Worm (Caenorhabditis elegans) whole organism, early embryonic: Measurements from ENCODE around the gene T10B5.3.

ENCODE experiments used
- B0310.2 ChIP-seq: sonication (generic microtip); optimal IDR thresholded peaks from 2 replicates; lab custom pipeline; 2016; ENCODE audit warnings: mild to moderate bottlenecking, missing genetic modification characterization, missing compliant biosample characterization
- F13C5.2 ChIP-seq: sonication (generic microtip); optimal IDR thresholded peaks from 2 replicates; lab custom pipeline; 2017; ENCODE audit warnings: mild to moderate bottlenecking, missing genetic modification characterization, inconsistent platforms, missing compliant biosample characterization
- aly-1 ChIP-seq: sonication (generic microtip); optimal IDR thresholded peaks from 2 replicates; lab custom pipeline; 2016; ENCODE audit warnings: missing genetic modification characterization, missing compliant biosample characterization
- ama-1 ChIP-seq: fragments of 150-350 bp; optimal IDR thresholded peaks from 2 replicates; lab custom pipeline; 2014
- ceh-13 ChIP-seq: fragments of 200-800 bp; sonication (Bioruptor generic); optimal IDR thresholded peaks from 2 replicates; lab custom pipeline; 2018; ENCODE audit warnings: mild to moderate bottlenecking, missing genetic modification characterization, missing compliant biosample characterization
- ceh-36 ChIP-seq: sonication (generic microtip); optimal IDR thresholded peaks from 2 replicates; lab custom pipeline; 2016; ENCODE audit warnings: missing genetic modification characterization, inconsistent platforms, missing compliant biosample characterization
- ets-7 ChIP-seq: sonication (generic microtip); optimal IDR thresholded peaks from 2 replicates; lab custom pipeline; 2016; ENCODE audit warnings: missing genotype, missing genetic modification characterization, missing compliant biosample characterization
- flt-1 ChIP-seq: fragments of 200-800 bp; sonication (Bioruptor generic); IDR thresholded peaks from 2 replicates; pipeline ENCODE4 v1.3.6; 2022; ENCODE audit warnings: missing genetic modification characterization, missing compliant biosample characterization
- hmbx-1 ChIP-seq: sonication (generic microtip); optimal IDR thresholded peaks from 2 replicates; lab custom pipeline; 2016; ENCODE audit warnings: mild to moderate bottlenecking, missing genetic modification characterization, missing compliant biosample characterization
- hmg-4 ChIP-seq: fragments of 200-800 bp; sonication (Bioruptor generic); optimal IDR thresholded peaks from 2 replicates; lab custom pipeline; 2018; ENCODE audit warnings: mild to moderate bottlenecking, missing genetic modification characterization, missing compliant biosample characterization
- hnd-1 ChIP-seq: sonication (generic microtip); optimal IDR thresholded peaks from 2 replicates; lab custom pipeline; 2016; ENCODE audit warnings: missing genetic modification characterization, missing compliant biosample characterization
- pes-1 ChIP-seq: fragments of 200-800 bp; sonication (Bioruptor generic); IDR thresholded peaks from 2 replicates; pipeline ENCODE4 v1.3.6; 2022; ENCODE audit warnings: missing genetic modification reagents, missing genetic modification characterization, missing compliant biosample characterization
- scrt-1 ChIP-seq: fragments of 200-800 bp; sonication (Bioruptor generic); IDR thresholded peaks from 2 replicates; pipeline ENCODE4 v1.3.6; 2022; ENCODE audit warnings: missing genetic modification characterization, missing compliant biosample characterization
- sea-1 ChIP-seq: fragments of 200-800 bp; sonication (Bioruptor generic); conservative IDR thresholded peaks from 2 replicates; pipeline ENCODE4 v1.3.6; 2022; ENCODE audit warnings: missing genetic modification characterization, missing compliant biosample characterization
- tbx-11 ChIP-seq: fragments of 200-800 bp; sonication (Bioruptor generic); IDR thresholded peaks from 2 replicates; pipeline ENCODE4 v1.3.6; 2022; ENCODE audit warnings: missing genetic modification characterization, missing compliant biosample characterization
- tbx-37 ChIP-seq: fragments of 200-800 bp; sonication (Bioruptor generic); conservative IDR thresholded peaks from 2 replicates; pipeline ENCODE4 v1.3.6; 2022; ENCODE audit warnings: missing genetic modification reagents, missing genetic modification characterization, missing compliant biosample characterization
- tra-4 ChIP-seq: sonication (generic microtip); optimal IDR thresholded peaks from 2 replicates; lab custom pipeline; 2017; ENCODE audit warnings: missing genetic modification characterization, missing compliant biosample characterization

T10B5.3 gene

DNA sequence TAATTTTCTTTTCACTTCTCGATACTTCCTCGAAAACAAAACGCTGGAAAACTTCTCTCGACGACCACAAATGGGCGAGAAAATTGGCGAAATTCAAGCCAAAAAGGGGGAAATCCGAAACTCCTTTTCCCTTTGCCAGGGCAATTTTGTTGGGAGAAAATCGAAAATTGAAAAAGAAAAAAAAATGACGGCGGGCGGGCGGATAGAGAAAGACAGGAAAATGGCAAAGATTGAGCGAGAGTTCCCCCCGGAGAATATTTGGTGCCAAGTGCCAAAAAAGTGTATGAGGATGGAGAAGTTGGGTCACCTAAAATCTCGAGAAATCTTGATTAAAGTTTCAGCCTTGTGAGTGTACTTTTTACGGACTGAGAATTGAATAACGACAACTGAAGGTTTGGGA, 18.7 kb upstream of the T10B5.3 start:
- no peak for TF ChIP-seq hmbx-1 (tag; lab: Kevin White, UChicago)
- no peak for TF ChIP-seq sea-1
- TF ChIP-seq ceh-36 = no peak
- TF ChIP-seq pes-1 (GFP tag; lab: Robert Waterston, UW) = no peak
- no peak for TF ChIP-seq scrt-1 (GFP tag; lab: Robert Waterston, UW)
- no peak for TF ChIP-seq ceh-13 (GFP tag; lab: Kevin White, UChicago)
- TF ChIP-seq flt-1 = no peak
- TF ChIP-seq B0310.2 (tag; lab: Kevin White, UChicago) = no peak
- TF ChIP-seq tbx-11 = no peak
- TF ChIP-seq ets-7 (tag; lab: Kevin White, UChicago) = no peak
- TF ChIP-seq hnd-1 (tag; lab: Kevin White, UChicago) = no peak
- TF ChIP-seq aly-1 (tag; lab: Kevin White, UChicago) = no peak
- no peak for TF ChIP-seq tbx-37 (GFP tag; lab: Robert Waterston, UW)
- no peak for TF ChIP-seq tra-4 (tag; lab: Kevin White, UChicago)
- TF ChIP-seq ama-1 (lab: Kevin White, UChicago) = no peak

DNA sequence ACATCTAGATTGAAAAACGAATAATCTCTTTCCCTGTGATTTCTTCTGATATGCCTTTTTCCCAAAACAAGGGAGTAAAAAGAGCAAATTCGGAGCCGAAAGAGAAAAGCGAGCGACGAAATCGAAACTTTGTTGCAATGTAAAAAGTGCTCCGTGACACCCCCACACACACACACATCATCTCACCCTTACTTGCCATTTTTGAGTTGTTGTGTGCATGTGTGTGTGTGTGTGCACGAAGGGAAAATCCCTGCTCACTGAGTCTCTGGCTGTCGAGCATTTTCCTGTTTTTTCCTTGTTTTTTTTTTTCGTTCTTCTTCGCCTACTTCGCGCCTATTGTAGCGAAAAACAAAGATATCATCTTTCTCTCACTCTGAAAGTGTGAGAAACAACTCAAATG, 17.4 kb upstream of the T10B5.3 start:
- TF ChIP-seq flt-1 (no peak), hmbx-1 (tag; lab: Kevin White, UChicago) (no peak), hmg-4 (no peak), sea-1 (no peak), tbx-11 (no peak), F13C5.2 (tag; lab: Kevin White, UChicago) (no peak), scrt-1 (GFP tag; lab: Robert Waterston, UW) (no peak), pes-1 (GFP tag; lab: Robert Waterston, UW) (no peak), ama-1 (lab: Kevin White, UChicago) (no peak)

DNA sequence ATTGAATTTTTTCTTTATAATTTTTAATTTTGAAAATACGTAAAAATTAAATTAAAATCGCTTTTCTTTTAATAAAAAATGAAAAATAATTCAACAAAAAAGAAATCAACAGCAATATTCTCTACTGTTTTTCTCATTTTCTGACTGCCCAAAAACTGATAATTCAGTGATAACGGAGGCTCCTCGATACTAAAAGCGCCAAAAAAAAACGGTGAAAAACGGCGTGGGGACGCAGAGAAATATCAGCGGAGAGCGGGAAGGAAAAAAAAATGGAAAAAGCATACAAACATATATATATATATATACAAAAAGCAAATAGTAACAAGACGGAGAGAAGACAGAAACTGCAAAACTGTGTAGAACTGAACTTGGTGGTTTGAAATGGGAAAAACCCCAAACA, 13.5 kb upstream of the T10B5.3 start:
- no peak for TF ChIP-seq aly-1 (tag; lab: Kevin White, UChicago)
- TF ChIP-seq F13C5.2 (tag; lab: Kevin White, UChicago) = no peak

DNA sequence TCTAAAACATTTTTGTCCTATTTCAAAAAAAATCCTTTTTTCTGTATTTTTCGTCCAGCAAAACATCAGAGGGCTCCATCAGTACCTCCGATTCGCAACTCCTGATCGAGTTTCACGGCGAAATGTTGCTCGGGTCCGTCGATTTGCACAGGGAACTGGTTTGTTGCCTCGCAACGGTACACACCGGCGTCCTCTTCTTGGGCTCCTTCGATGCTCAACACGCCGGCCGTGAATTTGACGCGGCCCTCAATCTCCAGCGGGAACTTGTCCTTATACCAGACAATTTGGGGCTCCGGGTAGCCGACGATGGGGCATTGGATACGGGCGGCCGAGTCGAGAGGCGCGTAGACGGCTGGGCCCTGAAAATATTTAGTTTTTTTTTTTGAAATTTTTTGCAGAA, 8.4 kb upstream of the T10B5.3 start:
- TF ChIP-seq tbx-37 (GFP tag; lab: Robert Waterston, UW) (no peak), ceh-36 (no peak), hmbx-1 (tag; lab: Kevin White, UChicago) (no peak), tbx-11 (no peak), hmg-4 (no peak), aly-1 (tag; lab: Kevin White, UChicago) (no peak), tra-4 (tag; lab: Kevin White, UChicago) (no peak), ama-1 (lab: Kevin White, UChicago) (no peak), B0310.2 (tag; lab: Kevin White, UChicago) (no peak), F13C5.2 (tag; lab: Kevin White, UChicago) (no peak), ceh-13 (GFP tag; lab: Kevin White, UChicago) (no peak), sea-1 (no peak), pes-1 (GFP tag; lab: Robert Waterston, UW) (no peak), hnd-1 (tag; lab: Kevin White, UChicago) (no peak), flt-1 (no peak), scrt-1 (GFP tag; lab: Robert Waterston, UW) (no peak), ets-7 (tag; lab: Kevin White, UChicago) (no peak)

DNA sequence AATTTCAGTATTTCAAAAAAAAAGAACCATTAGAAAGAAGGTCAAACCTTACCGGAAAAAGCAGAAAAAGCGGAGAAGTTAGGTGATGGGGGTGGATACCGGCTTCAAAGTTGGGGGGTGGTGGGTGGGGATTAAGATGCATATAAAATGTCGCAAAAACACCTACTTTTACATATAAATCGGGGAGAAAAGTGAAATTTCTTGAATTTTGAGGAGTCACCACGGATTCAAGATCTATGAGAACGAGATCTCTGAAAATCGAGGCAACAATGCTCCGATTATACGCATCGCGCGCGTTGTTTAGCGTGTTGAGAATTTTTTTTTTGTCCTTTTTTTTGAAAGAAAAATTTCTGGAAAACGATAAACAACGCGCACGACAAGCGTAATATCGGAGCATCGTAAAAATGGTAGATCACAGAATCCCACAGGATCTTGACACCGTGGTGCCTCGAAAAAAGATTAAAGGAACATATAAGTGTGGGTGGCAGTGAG, 6.0 kb upstream of the T10B5.3 start:
- no peak for TF ChIP-seq tbx-37 (GFP tag; lab: Robert Waterston, UW)
- TF ChIP-seq hnd-1 (tag; lab: Kevin White, UChicago) = no peak
- peak; percentile 17 for TF ChIP-seq ceh-13 (GFP tag; lab: Kevin White, UChicago)
- TF ChIP-seq tra-4 (tag; lab: Kevin White, UChicago) = peak; percentile 15
- TF ChIP-seq ceh-36 = peak; percentile 34
- TF ChIP-seq scrt-1 (GFP tag; lab: Robert Waterston, UW) = no peak
- no peak for TF ChIP-seq ets-7 (tag; lab: Kevin White, UChicago)
- TF ChIP-seq B0310.2 (tag; lab: Kevin White, UChicago) = peak; percentile 72
- no peak for TF ChIP-seq F13C5.2 (tag; lab: Kevin White, UChicago)
- TF ChIP-seq ama-1 (lab: Kevin White, UChicago) = peak; percentile 61
- TF ChIP-seq pes-1 (GFP tag; lab: Robert Waterston, UW) = peak; percentile 58; the same call in 1 of the 2 replicates
- TF ChIP-seq tbx-11 = no peak
- peak; percentile 25; the same call in 1 of the 2 replicates for TF ChIP-seq sea-1
- TF ChIP-seq flt-1 = no peak
- no peak for TF ChIP-seq aly-1 (tag; lab: Kevin White, UChicago)
- no peak for TF ChIP-seq hmg-4
- TF ChIP-seq hmbx-1 (tag; lab: Kevin White, UChicago) = peak; percentile 38

DNA sequence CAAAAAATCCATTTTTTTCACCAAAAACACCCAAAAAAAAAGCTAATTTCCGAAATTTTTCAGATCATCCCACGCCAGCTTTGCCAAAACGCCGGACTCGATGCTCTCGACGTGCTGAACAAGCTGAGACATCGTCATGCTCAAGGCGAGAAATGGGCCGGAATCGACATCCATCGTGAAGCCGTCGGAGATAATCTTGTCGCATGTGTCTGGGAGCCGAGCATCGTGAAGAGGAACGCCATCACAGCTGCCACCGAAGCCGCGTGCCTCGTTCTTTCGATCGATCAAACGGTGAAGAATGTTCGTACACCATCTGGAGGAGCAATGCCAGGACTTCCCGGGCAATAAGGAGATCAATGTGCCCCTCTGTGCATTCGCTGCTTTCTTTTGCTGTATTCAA, 5.2 kb upstream of the T10B5.3 start:
- TF ChIP-seq aly-1 (tag; lab: Kevin White, UChicago) (no peak), ets-7 (tag; lab: Kevin White, UChicago) (no peak), sea-1 (no peak)

DNA sequence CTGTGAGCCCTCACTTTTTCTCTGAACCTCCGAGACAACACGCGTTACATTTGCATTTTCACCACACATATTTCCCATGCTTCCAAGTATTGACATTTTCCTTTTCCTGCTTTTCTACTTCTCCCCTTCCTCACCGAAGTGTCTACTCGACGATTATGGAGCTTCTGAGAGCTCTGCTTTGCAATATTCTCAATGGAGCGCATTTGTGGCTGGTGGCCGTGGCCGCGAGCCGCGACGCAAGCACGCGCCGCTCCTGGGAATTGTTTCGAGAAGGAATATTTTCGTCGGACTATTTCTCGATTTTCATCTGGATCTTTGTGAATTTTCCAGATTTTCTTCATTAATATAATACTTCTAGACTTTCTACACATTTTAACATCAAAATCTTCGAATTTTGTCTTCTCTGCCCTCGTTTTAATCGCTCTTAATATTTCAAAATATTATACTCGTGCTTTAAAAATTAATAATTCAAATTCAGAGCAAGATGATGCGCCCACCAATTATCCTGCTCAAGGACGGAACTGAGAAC, 2.2 kb upstream of the T10B5.3 start, which contains the start of the genes T10B5.4 and cct-7:
Gene T10B5.4 (minus strand): TSS at position 40 of the 529 bp plus-strand sequence.
Gene cct-7 (plus strand): TSS at position 479 of the 529 bp plus-strand sequence.
- TF ChIP-seq hmg-4 = peak; percentile 54
- peak; percentile 16 for TF ChIP-seq ets-7 (tag; lab: Kevin White, UChicago)
- TF ChIP-seq pes-1 (GFP tag; lab: Robert Waterston, UW) = peak; percentile 43; the same call in 1 of the 2 replicates
- no peak for TF ChIP-seq ama-1 (lab: Kevin White, UChicago)
- peak; percentile 55; the same call in 1 of the 2 replicates for TF ChIP-seq sea-1
- peak; percentile 59 for TF ChIP-seq F13C5.2 (tag; lab: Kevin White, UChicago)
- TF ChIP-seq tbx-37 (GFP tag; lab: Robert Waterston, UW) = peak; percentile 54; the same call in 1 of the 2 replicates
- TF ChIP-seq tra-4 (tag; lab: Kevin White, UChicago) = no peak
- TF ChIP-seq flt-1 = peak; percentile 36; the same call in 1 of the 2 replicates
